Fruit fly (Drosophila melanogaster): ENCODE data around the gene slmb.
A peak's percentile ranks its signal among the peaks of the same experiment; 100 is the strongest.

Gene slmb

dm6 chr3R:21161042-21161532, 33.8 kb upstream of the slmb start, which contains the start of gene cDIP:
Gene cDIP, minus strand, starts transcription at chr3R:21161092.
- TF ChIP-seq pad (GFP tag; optimal IDR thresholded peaks at IDR 0.05) (no peak), kay (GFP tag; ENCODE audit: borderline replicate concordance) (peak; percentile 57)

dm6 chr3R:21158643-21159042, 31.4 kb upstream of the slmb start:
- TF ChIP-seq cic (GFP tag; optimal IDR thresholded peaks at IDR 0.05) (no peak), CG14711 (tag; optimal IDR thresholded peaks at IDR 0.05) (no peak), toe (GFP tag; optimal IDR thresholded peaks at IDR 0.05) (no peak), tj (GFP tag; optimal IDR thresholded peaks at IDR 0.05) (no peak), kay (GFP tag; ENCODE audit: borderline replicate concordance) (no peak), CG12768 (GFP tag; optimal IDR thresholded peaks at IDR 0.05) (no peak), CG1620 (GFP tag; optimal IDR thresholded peaks at IDR 0.05) (no peak), Crg-1 (GFP tag; optimal IDR thresholded peaks at IDR 0.05) (no peak), cnc (optimal IDR thresholded peaks at IDR 0.05) (no peak), CG7101 (tag; optimal IDR thresholded peaks at IDR 0.05) (no peak), Clk (GFP tag; optimal IDR thresholded peaks at IDR 0.05) (no peak), ovo (GFP tag; optimal IDR thresholded peaks at IDR 0.05) (no peak), bab1 (GFP tag; optimal IDR thresholded peaks at IDR 0.05) (no peak), Hr96 (GFP tag; optimal IDR thresholded peaks at IDR 0.05) (no peak)

dm6 chr3R:21156572-21157480, 29.5 kb upstream of the slmb start:
- no peak for TF ChIP-seq cnc (optimal IDR thresholded peaks at IDR 0.05)
- peak; percentile 50 for TF ChIP-seq Clk (GFP tag; optimal IDR thresholded peaks at IDR 0.05)
- peak; percentile 33 for TF ChIP-seq bab1 (GFP tag; optimal IDR thresholded peaks at IDR 0.05)
- TF ChIP-seq cic (GFP tag; optimal IDR thresholded peaks at IDR 0.05) = peak; percentile 94
- TF ChIP-seq CG7101 (tag; optimal IDR thresholded peaks at IDR 0.05) = peak; percentile 60
- peak; percentile 19 for TF ChIP-seq tj (GFP tag; optimal IDR thresholded peaks at IDR 0.05)
- TF ChIP-seq Hr96 (GFP tag; optimal IDR thresholded peaks at IDR 0.05) = no peak
- TF ChIP-seq kay (GFP tag; ENCODE audit: borderline replicate concordance) = peak; percentile 71
- peak; percentile 60 for TF ChIP-seq toe (GFP tag; optimal IDR thresholded peaks at IDR 0.05)
- peak; percentile 45 for TF ChIP-seq Mnt (GFP tag; optimal IDR thresholded peaks at IDR 0.05)
- peak; percentile 69 for TF ChIP-seq CG7045 (GFP tag; optimal IDR thresholded peaks at IDR 0.05)
- TF ChIP-seq Crg-1 (GFP tag; optimal IDR thresholded peaks at IDR 0.05) = peak; percentile 2
- TF ChIP-seq CG33017 (tag; optimal IDR thresholded peaks at IDR 0.05) = peak; percentile 71
- TF ChIP-seq ovo (GFP tag; optimal IDR thresholded peaks at IDR 0.05) = peak; percentile 29
- peak; percentile 28 for TF ChIP-seq CG11617 (GFP tag; optimal IDR thresholded peaks at IDR 0.05)
- TF ChIP-seq CG1620 (GFP tag; optimal IDR thresholded peaks at IDR 0.05) = no peak
- peak; percentile 33 for TF ChIP-seq CG12768 (GFP tag; optimal IDR thresholded peaks at IDR 0.05)
- peak; percentile 26 for TF ChIP-seq pad (GFP tag; optimal IDR thresholded peaks at IDR 0.05)
- TF ChIP-seq CG5204 (GFP tag; optimal IDR thresholded peaks at IDR 0.05) = no peak
- peak; percentile 0 for TF ChIP-seq CG14711 (tag; optimal IDR thresholded peaks at IDR 0.05)

- TF ChIP-seq CG7101 (tag; optimal IDR thresholded peaks at IDR 0.05) (peak; percentile 12), Hr96 (GFP tag; optimal IDR thresholded peaks at IDR 0.05) (no peak), toe (GFP tag; optimal IDR thresholded peaks at IDR 0.05) (peak; percentile 8), pad (GFP tag; optimal IDR thresholded peaks at IDR 0.05) (no peak), CG1620 (GFP tag; optimal IDR thresholded peaks at IDR 0.05) (peak; percentile 9), CG5204 (GFP tag; optimal IDR thresholded peaks at IDR 0.05) (peak; percentile 27), CG14711 (tag; optimal IDR thresholded peaks at IDR 0.05) (peak; percentile 13), tj (GFP tag; optimal IDR thresholded peaks at IDR 0.05) (peak; percentile 13), bab1 (GFP tag; optimal IDR thresholded peaks at IDR 0.05) (peak; percentile 29)
Observed at dm6 chr3R:21155931-21156488, 28.7 kb upstream of the slmb start.

dm6 chr3R:21154130-21154529, 26.8 kb upstream of the slmb start:
- TF ChIP-seq CG7101 (tag; optimal IDR thresholded peaks at IDR 0.05) = no peak
- TF ChIP-seq cnc (optimal IDR thresholded peaks at IDR 0.05) = no peak
- no peak for TF ChIP-seq CG12768 (GFP tag; optimal IDR thresholded peaks at IDR 0.05)
- no peak for TF ChIP-seq toe (GFP tag; optimal IDR thresholded peaks at IDR 0.05)
- TF ChIP-seq CG11617 (GFP tag; optimal IDR thresholded peaks at IDR 0.05) = no peak
- no peak for TF ChIP-seq Clk (GFP tag; optimal IDR thresholded peaks at IDR 0.05)
- no peak for TF ChIP-seq cic (GFP tag; optimal IDR thresholded peaks at IDR 0.05)
- TF ChIP-seq CG14711 (tag; optimal IDR thresholded peaks at IDR 0.05) = no peak
- no peak for TF ChIP-seq CG33017 (tag; optimal IDR thresholded peaks at IDR 0.05)
- no peak for TF ChIP-seq CG7045 (GFP tag; optimal IDR thresholded peaks at IDR 0.05)
- TF ChIP-seq Hr96 (GFP tag; optimal IDR thresholded peaks at IDR 0.05) = no peak
- TF ChIP-seq ovo (GFP tag; optimal IDR thresholded peaks at IDR 0.05) = no peak

- TF ChIP-seq tj (GFP tag; optimal IDR thresholded peaks at IDR 0.05) (peak; percentile 52), Crg-1 (GFP tag; optimal IDR thresholded peaks at IDR 0.05) (no peak), cic (GFP tag; optimal IDR thresholded peaks at IDR 0.05) (no peak), CG7101 (tag; optimal IDR thresholded peaks at IDR 0.05) (peak; percentile 23), Mnt (GFP tag; optimal IDR thresholded peaks at IDR 0.05) (no peak), CG33017 (tag; optimal IDR thresholded peaks at IDR 0.05) (peak; percentile 61), cnc (optimal IDR thresholded peaks at IDR 0.05) (no peak), kay (GFP tag; ENCODE audit: borderline replicate concordance) (peak; percentile 35), toe (GFP tag; optimal IDR thresholded peaks at IDR 0.05) (no peak), ovo (GFP tag; optimal IDR thresholded peaks at IDR 0.05) (no peak), CG1620 (GFP tag; optimal IDR thresholded peaks at IDR 0.05) (no peak), pad (GFP tag; optimal IDR thresholded peaks at IDR 0.05) (no peak), CG11617 (GFP tag; optimal IDR thresholded peaks at IDR 0.05) (peak; percentile 65), CG7045 (GFP tag; optimal IDR thresholded peaks at IDR 0.05) (peak; percentile 48), Hr96 (GFP tag; optimal IDR thresholded peaks at IDR 0.05) (no peak), CG12768 (GFP tag; optimal IDR thresholded peaks at IDR 0.05) (peak; percentile 51), bab1 (GFP tag; optimal IDR thresholded peaks at IDR 0.05) (peak; percentile 38), Clk (GFP tag; optimal IDR thresholded peaks at IDR 0.05) (no peak), CG14711 (tag; optimal IDR thresholded peaks at IDR 0.05) (no peak), CG5204 (GFP tag; optimal IDR thresholded peaks at IDR 0.05) (no peak)
Observed at dm6 chr3R:21152856-21153278, 25.6 kb upstream of the slmb start.
